Fruit fly (Drosophila melanogaster) whole organism, embryonic: Measurements from ENCODE around the gene sing.

ENCODE experiments used
- Asciz ChIP-seq: fragments of 200-800 bp; sonication (Bioruptor generic); optimal IDR thresholded peaks from 2 replicates; lab custom pipeline; 2017; ENCODE audit warnings: missing biosample characterization, mild to moderate bottlenecking, missing genetic modification characterization, missing genetic modification reagents
- C15 ChIP-seq: fragments of 200-800 bp; sonication (Bioruptor generic); IDR thresholded peaks from 3 replicates; pipeline ENCODE4 v1.3.6; 2022; ENCODE audit warnings: missing biosample characterization, missing genetic modification characterization
- CG12071 ChIP-seq: fragments of 200-800 bp; sonication (Bioruptor generic); optimal IDR thresholded peaks from 3 replicates; lab custom pipeline; 2018; ENCODE audit warnings: missing biosample characterization, mild to moderate bottlenecking, missing genetic modification characterization
- CG15696 ChIP-seq: fragments of 200-800 bp; sonication (Bioruptor generic); optimal IDR thresholded peaks from 2 replicates; lab custom pipeline; 2019; ENCODE audit warnings: missing biosample characterization, mild to moderate bottlenecking, missing genetic modification characterization, moderate library complexity
- CG17361 ChIP-seq: fragments of 200-800 bp; sonication (Bioruptor generic); IDR thresholded peaks from 3 replicates; pipeline ENCODE4 v1.3.6; 2022; ENCODE audit warnings: missing biosample characterization, missing genetic modification characterization
- CG17802 ChIP-seq: fragments of 200-800 bp; sonication (Bioruptor generic); optimal IDR thresholded peaks from 2 replicates; lab custom pipeline; 2018; ENCODE audit warnings: missing biosample characterization, mild to moderate bottlenecking, missing genetic modification characterization, moderate library complexity
- CG30403 ChIP-seq: fragments of 200-800 bp; sonication (Bioruptor generic); optimal IDR thresholded peaks from 3 replicates; lab custom pipeline; 2016; ENCODE audit warnings: missing biosample characterization, missing genetic modification characterization
- CG32532 ChIP-seq: fragments of 200-800 bp; sonication (Bioruptor generic); IDR thresholded peaks from 2 replicates; pipeline ENCODE4 v1.3.6; 2022; ENCODE audit warnings: missing biosample characterization, missing genetic modification characterization
- CG42726 ChIP-seq: fragments of 200-800 bp; sonication (Bioruptor generic); IDR thresholded peaks from 2 replicates; pipeline ENCODE4 v1.3.6; 2022; ENCODE audit warnings: missing biosample characterization, missing genetic modification characterization; ENCODE audit not compliant: partially characterized antibody
- CG4282 ChIP-seq: fragments of 200-800 bp; sonication (Bioruptor generic); optimal IDR thresholded peaks from 2 replicates; lab custom pipeline; 2016; ENCODE audit warnings: missing biosample characterization, missing genetic modification characterization
- CG7745 ChIP-seq: fragments of 200-800 bp; sonication (Bioruptor generic); optimal IDR thresholded peaks from 2 replicates; lab custom pipeline; 2018; ENCODE audit warnings: missing biosample characterization, mild to moderate bottlenecking, missing genetic modification characterization, moderate library complexity
- CG8089 ChIP-seq: fragments of 200-800 bp; sonication (Bioruptor generic); optimal IDR thresholded peaks from 3 replicates; lab custom pipeline; 2016; ENCODE audit warnings: missing biosample characterization, missing genetic modification characterization
- CG9727 ChIP-seq: fragments of 200-800 bp; sonication (Bioruptor generic); optimal IDR thresholded peaks from 3 replicates; lab custom pipeline; 2017; ENCODE audit warnings: missing biosample characterization, mild to moderate bottlenecking, missing genetic modification characterization
- D ChIP-seq, 2 experiments: fragments of 200-800 bp in 1 of 2; fragments of >200 bp in 1 of 2; sonication (Bioruptor generic) in 1 of 2; optimal IDR thresholded peaks; 2 replicates in 1 of 2; 3 replicates in 1 of 2; lab custom pipeline; 2017; ENCODE audit warnings: mild to moderate bottlenecking in 1 of 2, missing biosample characterization in 1 of 2, missing genetic modification characterization in 1 of 2, missing genetic modification reagents in 1 of 2
- Dek ChIP-seq: fragments of 200-800 bp; sonication (Bioruptor generic); optimal IDR thresholded peaks from 3 replicates; lab custom pipeline; 2019; ENCODE audit warnings: missing biosample characterization, mild to moderate bottlenecking, missing genetic modification characterization, moderate library complexity
- Dip2 ChIP-seq: fragments of 200-800 bp; sonication (Bioruptor generic); IDR thresholded peaks from 2 replicates; pipeline ENCODE4 v1.3.6; 2022; ENCODE audit warnings: missing biosample characterization, missing genetic modification characterization
- Doc3 ChIP-seq: fragments of 200-800 bp; sonication (Bioruptor generic); IDR thresholded peaks from 3 replicates; pipeline ENCODE4 v1.3.6; 2022; ENCODE audit warnings: missing biosample characterization, missing genetic modification characterization; ENCODE audit not compliant: partially characterized antibody
- Dref ChIP-seq: fragments of 200-800 bp; sonication (Bioruptor generic); IDR thresholded peaks from 2 replicates; pipeline ENCODE4 v1.3.6; 2022; ENCODE audit warnings: missing biosample characterization, missing genetic modification characterization
- HHEX ChIP-seq: fragments of 200-800 bp; sonication (Bioruptor generic); optimal IDR thresholded peaks from 3 replicates; lab custom pipeline; 2017; ENCODE audit warnings: missing biosample characterization, mild to moderate bottlenecking, missing genetic modification characterization, missing genetic modification reagents
- HmgZ ChIP-seq: fragments of 200-800 bp; sonication (Bioruptor generic); optimal IDR thresholded peaks from 2 replicates; lab custom pipeline; 2018; ENCODE audit warnings: missing biosample characterization, mild to moderate bottlenecking, missing genetic modification characterization
- Lpt ChIP-seq: fragments of >200 bp; optimal IDR thresholded peaks from 2 replicates; lab custom pipeline; 2018; ENCODE audit warnings: missing biosample characterization, missing genetic modification characterization
- Med ChIP-seq: fragments of 200-800 bp; sonication (Bioruptor generic); peaks from one replicate; lab custom pipeline; 2016; ENCODE audit warnings: missing biosample characterization, missing genetic modification characterization, mild to moderate bottlenecking, inconsistent platforms, moderate library complexity
- Mrtf ChIP-seq: fragments of 200-800 bp; sonication (Bioruptor generic); IDR thresholded peaks from 3 replicates; pipeline ENCODE4 v1.3.6; 2022; ENCODE audit warnings: missing biosample characterization, missing genetic modification characterization
- PHDP ChIP-seq: fragments of 200-800 bp; sonication (Bioruptor generic); optimal IDR thresholded peaks from 3 replicates; lab custom pipeline; 2018; ENCODE audit warnings: missing biosample characterization, mild to moderate bottlenecking, missing genetic modification characterization, moderate library complexity
- Poxn ChIP-seq: fragments of 200-800 bp; sonication (Bioruptor generic); IDR thresholded peaks from 2 replicates; pipeline ENCODE4 v1.3.6; 2022; ENCODE audit warnings: missing biosample characterization, missing genetic modification characterization
- Scr ChIP-seq: fragments of 200-800 bp; sonication (Bioruptor generic); IDR thresholded peaks from 2 replicates; pipeline ENCODE4 v1.3.6; 2022; ENCODE audit warnings: missing biosample characterization, missing genetic modification characterization; ENCODE audit not compliant: partially characterized antibody
- Sox102F ChIP-seq: fragments of 200-800 bp; sonication (Bioruptor generic); optimal IDR thresholded peaks from 2 replicates; lab custom pipeline; 2018; ENCODE audit warnings: missing biosample characterization, mild to moderate bottlenecking, missing genetic modification characterization, moderate library complexity
- Spps ChIP-seq: fragments of 200-800 bp; sonication (Bioruptor generic); optimal IDR thresholded peaks from 2 replicates; lab custom pipeline; 2018; ENCODE audit warnings: missing biosample characterization, mild to moderate bottlenecking, missing genetic modification characterization
- Ssrp ChIP-seq: fragments of 200-800 bp; sonication (Bioruptor generic); optimal IDR thresholded peaks from 2 replicates; lab custom pipeline; 2018; ENCODE audit warnings: missing biosample characterization, mild to moderate bottlenecking, missing genetic modification characterization, moderate library complexity
- abd-A ChIP-seq: fragments of 200-800 bp; sonication (Bioruptor generic); optimal IDR thresholded peaks from 3 replicates; lab custom pipeline; 2019; ENCODE audit warnings: missing biosample characterization, mild to moderate bottlenecking, missing genetic modification characterization, moderate library complexity
- ac ChIP-seq: fragments of 200-800 bp; sonication (Bioruptor generic); optimal IDR thresholded peaks from 3 replicates; lab custom pipeline; 2017; ENCODE audit warnings: missing biosample characterization, mild to moderate bottlenecking, missing genetic modification characterization
- ash1 ChIP-seq: fragments of 200-800 bp; sonication (Bioruptor generic); optimal IDR thresholded peaks from 2 replicates; lab custom pipeline; 2018; ENCODE audit warnings: missing biosample characterization, mild to moderate bottlenecking, missing genetic modification characterization
- cad ChIP-seq: fragments of >200 bp; optimal IDR thresholded peaks from 2 replicates; lab custom pipeline; 2017; ENCODE audit warnings: missing biosample characterization, missing genetic modification characterization
- chif ChIP-seq, 2 experiments: fragments of 200-800 bp; sonication (Bioruptor generic); optimal IDR thresholded peaks; 3 replicates each; lab custom pipeline; 2016; ENCODE audit warnings: missing biosample characterization in 2 of 2, missing genetic modification characterization in 2 of 2
- dysf ChIP-seq: fragments of 200-800 bp; sonication (Bioruptor generic); IDR thresholded peaks from 3 replicates; pipeline ENCODE4 v1.3.6; 2022; ENCODE audit warnings: missing biosample characterization, missing genetic modification characterization
- exex ChIP-seq: fragments of 200-800 bp; sonication (Bioruptor generic); optimal IDR thresholded peaks from 4 replicates; lab custom pipeline; 2018; ENCODE audit warnings: missing biosample characterization, mild to moderate bottlenecking, missing genetic modification characterization, moderate library complexity
- eyg ChIP-seq: fragments of 200-800 bp; sonication (Bioruptor generic); optimal IDR thresholded peaks from 3 replicates; lab custom pipeline; 2016; ENCODE audit warnings: missing biosample characterization, missing genetic modification characterization
- ind ChIP-seq: fragments of 200-800 bp; sonication (Bioruptor generic); optimal IDR thresholded peaks from 3 replicates; lab custom pipeline; 2016; ENCODE audit warnings: missing biosample characterization, missing genetic modification characterization
- klu ChIP-seq: fragments of 200-800 bp; sonication (Bioruptor generic); IDR thresholded peaks from 2 replicates; pipeline ENCODE4 v1.3.6; 2022; ENCODE audit warnings: missing biosample characterization, missing genetic modification characterization
- nau ChIP-seq: fragments of 200-800 bp; sonication (Bioruptor generic); optimal IDR thresholded peaks from 3 replicates; lab custom pipeline; 2017; ENCODE audit warnings: missing biosample characterization, mild to moderate bottlenecking, missing genetic modification characterization, missing genetic modification reagents
- sc ChIP-seq, 3 experiments: fragments of >200 bp in 2 of 3; fragments of 200-800 bp in 1 of 3; sonication (Bioruptor generic) in 1 of 3; optimal IDR thresholded peaks; 2 replicates in 2 of 3; 3 replicates in 1 of 3; lab custom pipeline; 2017; ENCODE audit warnings: mild to moderate bottlenecking in 1 of 3, missing biosample characterization in 1 of 3, missing genetic modification characterization in 1 of 3, missing genetic modification reagents in 1 of 3
- shn ChIP-seq: fragments of 200-800 bp; sonication (Bioruptor generic); optimal IDR thresholded peaks from 3 replicates; lab custom pipeline; 2016; ENCODE audit warnings: missing biosample characterization, missing genetic modification characterization
- sim ChIP-seq: fragments of 200-800 bp; sonication (Bioruptor generic); IDR thresholded peaks from 2 replicates; pipeline ENCODE4 v1.3.6; 2022; ENCODE audit warnings: missing biosample characterization, missing genetic modification characterization
- tin ChIP-seq: fragments of 200-800 bp; sonication (Bioruptor generic); optimal IDR thresholded peaks from 3 replicates; lab custom pipeline; 2016; ENCODE audit warnings: missing biosample characterization, missing genetic modification characterization
- tio ChIP-seq: fragments of 200-800 bp; sonication (Bioruptor generic); optimal IDR thresholded peaks from 2 replicates; lab custom pipeline; 2017; ENCODE audit warnings: missing biosample characterization, missing genetic modification characterization, inconsistent platforms
- tna ChIP-seq: fragments of 200-800 bp; sonication (Bioruptor generic); IDR thresholded peaks from 2 replicates; pipeline ENCODE4 v1.3.6; 2022; ENCODE audit warnings: missing biosample characterization, missing genetic modification characterization; ENCODE audit not compliant: partially characterized antibody
- unpg ChIP-seq: fragments of 200-800 bp; sonication (Bioruptor generic); optimal IDR thresholded peaks from 3 replicates; lab custom pipeline; 2018; ENCODE audit warnings: missing biosample characterization, mild to moderate bottlenecking, missing genetic modification characterization, moderate library complexity
- wek ChIP-seq: fragments of 200-800 bp; sonication (Bioruptor generic); optimal IDR thresholded peaks from 3 replicates; lab custom pipeline; 2018; ENCODE audit warnings: missing biosample characterization, mild to moderate bottlenecking, missing genetic modification characterization, moderate library complexity
- zen2 ChIP-seq: fragments of 200-800 bp; sonication (Bioruptor generic); IDR thresholded peaks from 3 replicates; pipeline ENCODE4 v1.3.6; 2022; ENCODE audit warnings: missing biosample characterization, missing genetic modification characterization; ENCODE audit not compliant: partially characterized antibody

sing gene

dm6 chrX:16644535-16645131 lies 34.5 kb upstream of the sing start (continued):
- no peak for TF ChIP-seq CG4282 (GFP tag; lab: Kevin White, UChicago)
- TF ChIP-seq HmgZ (tag; lab: Kevin White, UChicago) = peak; percentile 27
- no peak for TF ChIP-seq Dek (tag; lab: Kevin White, UChicago)
- no peak for TF ChIP-seq Ssrp (tag; lab: Kevin White, UChicago)
- no peak for TF ChIP-seq Mrtf
- TF ChIP-seq zen2 (GFP tag; lab: Robert Waterston, UW) = no peak
- no peak for TF ChIP-seq C15 (GFP tag; lab: Robert Waterston, UW)
- TF ChIP-seq tio = peak; percentile 3
- peak; percentile 48 for TF ChIP-seq CG12071 (GFP tag; lab: Kevin White, UChicago)
- TF ChIP-seq Scr (GFP tag; lab: Robert Waterston, UW) = no peak
- peak; percentile 46 for TF ChIP-seq PHDP
- TF ChIP-seq abd-A (tag; lab: Kevin White, UChicago) = no peak
- no peak for TF ChIP-seq Dref (GFP tag; lab: Robert Waterston, UW)
- TF ChIP-seq HHEX = peak; percentile 14
- TF ChIP-seq CG7745 (tag; lab: Kevin White, UChicago) = peak; percentile 66
- TF ChIP-seq nau = peak; percentile 37
- TF ChIP-seq klu (GFP tag; lab: Robert Waterston, UW) = no peak
- no peak for TF ChIP-seq sc (optimal IDR thresholded peaks at IDR 0.05; lab: Kevin White, UChicago)
- TF ChIP-seq sc (GFP tag; optimal IDR thresholded peaks at IDR 0.05; lab: Kevin White, UChicago) = peak; percentile 44
- TF ChIP-seq Doc3 = no peak
- TF ChIP-seq CG17361 (GFP tag; lab: Robert Waterston, UW) = no peak
- peak; percentile 49 for TF ChIP-seq Sox102F (GFP tag; lab: Kevin White, UChicago)
- TF ChIP-seq Med (GFP tag; lab: Kevin White, UChicago) = peak; percentile 83
- peak in 1 of 2 experiments; percentile 43 for TF ChIP-seq chif (GFP tag; optimal IDR thresholded peaks at IDR 0.05; lab: Kevin White, UChicago)
- peak; percentile 74 for TF ChIP-seq ac
- TF ChIP-seq CG32532 = no peak
- peak; percentile 16 for TF ChIP-seq Spps (tag; lab: Kevin White, UChicago)
- peak; percentile 78 for TF ChIP-seq CG15696
- no peak for TF ChIP-seq dysf
- TF ChIP-seq CG9727 (GFP tag; lab: Kevin White, UChicago) = peak; percentile 74
- no peak for TF ChIP-seq CG17802 (tag; lab: Kevin White, UChicago)
- TF ChIP-seq exex (tag; lab: Kevin White, UChicago) = peak; percentile 33
- no peak for TF ChIP-seq CG30403 (GFP tag; lab: Kevin White, UChicago)
- TF ChIP-seq ind = no peak
- no peak for TF ChIP-seq tin (GFP tag; lab: Kevin White, UChicago)
- no peak for TF ChIP-seq sim
- TF ChIP-seq eyg = no peak
- peak; percentile 20 for TF ChIP-seq ash1 (GFP tag; lab: Kevin White, UChicago)
- TF ChIP-seq Asciz (GFP tag; lab: Kevin White, UChicago) = peak; percentile 64
- TF ChIP-seq CG42726 (GFP tag; lab: Robert Waterston, UW) = no peak
- no peak for TF ChIP-seq Dip2
- TF ChIP-seq Lpt (GFP tag; lab: Kevin White, UChicago) = no peak
- no peak for TF ChIP-seq shn (GFP tag; lab: Kevin White, UChicago)
- no peak for TF ChIP-seq tna (GFP tag; lab: Robert Waterston, UW)
- TF ChIP-seq D (optimal IDR thresholded peaks at IDR 0.05; lab: Kevin White, UChicago) = no peak
- TF ChIP-seq D (GFP tag; optimal IDR thresholded peaks at IDR 0.05; lab: Kevin White, UChicago) = peak; percentile 37
- peak; percentile 78 for TF ChIP-seq wek (GFP tag; lab: Kevin White, UChicago)
- TF ChIP-seq CG8089 (GFP tag; lab: Kevin White, UChicago) = no peak
- no peak for TF ChIP-seq Poxn (GFP tag; lab: Robert Waterston, UW)
- TF ChIP-seq cad (GFP tag; lab: Kevin White, UChicago) = peak; percentile 90
- TF ChIP-seq unpg = peak; percentile 18
